Fruit fly (Drosophila melanogaster) whole organism, pupa: ENCODE measurements around the gene CG9497.
A peak's percentile ranks its signal among the peaks of the same experiment; 100 is the strongest.

Experiments used
- CG10348 ChIP-seq: fragments of 200-800 bp; sonication (Bioruptor generic); IDR thresholded peaks from 2 replicates; pipeline ENCODE4 v1.3.6; 2022; ENCODE audit warnings: missing biosample characterization, missing genetic modification characterization
- CG12605 ChIP-seq: fragments of 200-800 bp; sonication (Bioruptor generic); IDR thresholded peaks from 2 replicates; pipeline ENCODE4 v1.3.6; 2022; ENCODE audit warnings: missing biosample characterization, missing genetic modification characterization
- CG13204 ChIP-seq: fragments of 200-800 bp; sonication (Bioruptor generic); optimal IDR thresholded peaks from 2 replicates; lab custom pipeline; 2018; ENCODE audit warnings: missing biosample characterization, mild to moderate bottlenecking, missing genetic modification characterization, moderate library complexity
- CG14655 ChIP-seq: fragments of 200-800 bp; sonication (Bioruptor generic); optimal IDR thresholded peaks from 3 replicates; lab custom pipeline; 2017; ENCODE audit warnings: mild to moderate bottlenecking, missing biosample characterization, missing genetic modification reagents, missing genetic modification characterization
- CG15710 ChIP-seq: fragments of 200-800 bp; sonication (Bioruptor generic); optimal IDR thresholded peaks from 2 replicates; lab custom pipeline; 2018; ENCODE audit warnings: missing biosample characterization, mild to moderate bottlenecking, missing genetic modification characterization, moderate library complexity
- CG17806 ChIP-seq: fragments of 200-800 bp; sonication (Bioruptor generic); optimal IDR thresholded peaks from 2 replicates; lab custom pipeline; 2018; ENCODE audit warnings: missing biosample characterization, mild to moderate bottlenecking, missing genetic modification characterization, moderate library complexity
- CG32121 ChIP-seq: fragments of 200-800 bp; sonication (Bioruptor generic); IDR thresholded peaks from 2 replicates; pipeline ENCODE4 v1.3.6; 2022; ENCODE audit warnings: missing biosample characterization, missing genetic modification characterization
- CG34367 ChIP-seq: fragments of 200-800 bp; sonication (Bioruptor generic); optimal IDR thresholded peaks from 2 replicates; lab custom pipeline; 2018; ENCODE audit warnings: missing biosample characterization, mild to moderate bottlenecking, missing genetic modification characterization
- CG4496 ChIP-seq: fragments of 200-800 bp; sonication (Bioruptor generic); IDR thresholded peaks from 3 replicates; pipeline ENCODE4 v1.3.6; 2022; ENCODE audit warnings: missing biosample characterization, missing genetic modification characterization
- CG8159 ChIP-seq: fragments of 200-800 bp; sonication (Bioruptor generic); optimal IDR thresholded peaks from 3 replicates; lab custom pipeline; 2018; ENCODE audit warnings: missing biosample characterization, mild to moderate bottlenecking, missing genetic modification characterization, moderate library complexity
- CG8301 ChIP-seq: fragments of 200-800 bp; sonication (Bioruptor generic); optimal IDR thresholded peaks from 2 replicates; lab custom pipeline; 2018; ENCODE audit warnings: missing biosample characterization, mild to moderate bottlenecking, missing genetic modification characterization
- CG9948 ChIP-seq: fragments of 200-800 bp; sonication (Bioruptor generic); optimal IDR thresholded peaks from 2 replicates; lab custom pipeline; 2018; ENCODE audit warnings: missing biosample characterization, mild to moderate bottlenecking, missing genetic modification characterization, moderate library complexity
- D1 ChIP-seq: fragments of 200-800 bp; sonication (Bioruptor generic); optimal IDR thresholded peaks from 2 replicates; lab custom pipeline; 2018; ENCODE audit warnings: missing biosample characterization, mild to moderate bottlenecking, missing genetic modification characterization, moderate library complexity
- EcR ChIP-seq: fragments of 200-800 bp; sonication (Bioruptor generic); optimal IDR thresholded peaks from 3 replicates; lab custom pipeline; 2019; ENCODE audit warnings: missing biosample characterization, missing genetic modification characterization, mild to moderate bottlenecking, moderate library complexity, missing genetic modification reagents
- Ets98B ChIP-seq: fragments of 200-800 bp; sonication (Bioruptor generic); IDR thresholded peaks from 2 replicates; pipeline ENCODE4 v1.3.6; 2022; ENCODE audit warnings: missing biosample characterization, missing genetic modification characterization
- Pif1A ChIP-seq: fragments of 200-800 bp; sonication (Bioruptor generic); optimal IDR thresholded peaks from 3 replicates; lab custom pipeline; 2016; ENCODE audit warnings: missing biosample characterization, missing genetic modification characterization
- Pif1B ChIP-seq: fragments of 200-800 bp; sonication (Bioruptor generic); optimal IDR thresholded peaks from 3 replicates; lab custom pipeline; 2016; ENCODE audit warnings: missing biosample characterization, missing genetic modification characterization
- Snoo ChIP-seq: fragments of 200-800 bp; sonication (Bioruptor generic); optimal IDR thresholded peaks from 3 replicates; lab custom pipeline; 2017; ENCODE audit warnings: missing biosample characterization, mild to moderate bottlenecking, missing genetic modification characterization, inconsistent platforms
- fd96Ca ChIP-seq: fragments of 200-800 bp; sonication (Bioruptor generic); IDR thresholded peaks from 3 replicates; pipeline ENCODE4 v1.3.6; 2022; ENCODE audit warnings: missing biosample characterization, missing genetic modification characterization
- gl ChIP-seq: fragments of 200-800 bp; sonication (Bioruptor generic); optimal IDR thresholded peaks from 2 replicates; lab custom pipeline; 2018; ENCODE audit warnings: missing biosample characterization, mild to moderate bottlenecking, missing genetic modification characterization
- rn ChIP-seq: fragments of 200-800 bp; sonication (Bioruptor generic); IDR thresholded peaks from 2 replicates; pipeline ENCODE4 v1.3.6; 2022; ENCODE audit warnings: missing biosample characterization, missing genetic modification characterization

CG9497 gene

dm6 chr2L:6319068-6319467, 29.2 kb downstream of the CG9497 start:
- TF ChIP-seq CG32121 (GFP tag; lab: Robert Waterston, UW) (no peak), CG4496 (GFP tag; lab: Robert Waterston, UW) (no peak), Ets98B (GFP tag; lab: Robert Waterston, UW) (no peak), CG14655 (no peak), CG34367 (no peak), fd96Ca (GFP tag; lab: Robert Waterston, UW) (no peak), CG10348 (GFP tag; lab: Robert Waterston, UW) (no peak), Pif1B (GFP tag; lab: Kevin White, UChicago) (no peak), CG12605 (GFP tag; lab: Robert Waterston, UW) (no peak), CG13204 (GFP tag; lab: Kevin White, UChicago) (no peak), CG8301 (tag; lab: Kevin White, UChicago) (no peak), CG8159 (tag; lab: Kevin White, UChicago) (no peak), CG9948 (tag; lab: Kevin White, UChicago) (no peak), Snoo (tag; lab: Kevin White, UChicago) (no peak), gl (tag; lab: Kevin White, UChicago) (no peak), EcR (no peak), CG15710 (no peak), rn (no peak)

DNA sequence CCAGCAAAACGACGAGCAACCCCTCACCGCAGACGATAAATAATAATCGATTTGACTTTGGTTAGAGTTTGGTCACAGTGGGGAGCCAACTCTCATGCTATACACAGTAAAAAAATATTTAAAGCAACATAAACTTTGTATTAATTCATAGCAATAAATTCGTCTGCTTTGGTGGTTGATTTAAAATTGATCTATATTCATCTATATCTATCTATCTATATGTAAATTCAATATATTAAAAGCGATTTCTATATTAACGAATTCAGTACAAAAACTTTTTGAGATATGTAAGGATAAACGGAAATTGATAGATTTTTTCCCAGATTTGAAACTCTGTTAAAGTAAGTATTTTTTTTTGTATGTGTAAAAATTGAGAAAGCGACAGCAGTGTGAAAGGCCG, 38.3 kb downstream of the CG9497 start:
- TF ChIP-seq EcR (no peak), CG10348 (GFP tag; lab: Robert Waterston, UW) (no peak), CG14655 (no peak), CG17806 (tag; lab: Kevin White, UChicago) (no peak), CG32121 (GFP tag; lab: Robert Waterston, UW) (no peak), CG13204 (GFP tag; lab: Kevin White, UChicago) (no peak)

DNA sequence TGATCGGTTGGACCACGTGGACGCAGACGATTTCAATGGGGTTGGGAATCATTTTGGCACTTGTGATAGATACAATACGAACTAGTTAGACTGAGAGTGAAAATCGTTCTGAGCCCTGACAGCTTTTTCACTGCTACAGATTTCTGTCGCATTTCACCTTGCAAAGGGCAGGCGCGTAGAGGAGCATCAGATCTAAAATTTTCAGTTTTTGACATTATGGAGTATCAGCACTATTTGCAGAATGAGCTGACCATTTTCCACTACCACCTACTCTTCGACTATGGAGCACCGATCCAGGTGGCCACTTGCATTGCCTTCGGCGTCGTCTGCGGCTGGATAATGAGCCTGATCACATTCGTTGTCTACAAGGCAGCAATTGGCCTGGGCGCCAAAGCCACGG, 39.6 kb downstream of the CG9497 start, which contains the start of the genes CG43922 and CG13984:
Gene CG43922 (minus strand): TSS at position 101 of the 400 bp plus-strand sequence.
Gene CG13984 (plus strand): TSS at position 169 of the 400 bp plus-strand sequence.
- TF ChIP-seq CG10348 (GFP tag; lab: Robert Waterston, UW), result no peak
- no peak for TF ChIP-seq CG4496 (GFP tag; lab: Robert Waterston, UW)
- no peak for TF ChIP-seq CG34367
- no peak for TF ChIP-seq CG9948 (tag; lab: Kevin White, UChicago)
- no peak for TF ChIP-seq EcR
- no peak for TF ChIP-seq Snoo (tag; lab: Kevin White, UChicago)
- TF ChIP-seq CG12605 (GFP tag; lab: Robert Waterston, UW), result no peak
- no peak for TF ChIP-seq Pif1B (GFP tag; lab: Kevin White, UChicago)
- no peak for TF ChIP-seq fd96Ca (GFP tag; lab: Robert Waterston, UW)
- TF ChIP-seq CG14655, result no peak
- no peak for TF ChIP-seq CG8301 (tag; lab: Kevin White, UChicago)
- TF ChIP-seq Ets98B (GFP tag; lab: Robert Waterston, UW), result no peak
- no peak for TF ChIP-seq Pif1A (GFP tag; lab: Kevin White, UChicago)
- TF ChIP-seq CG17806 (tag; lab: Kevin White, UChicago), result no peak
- no peak for TF ChIP-seq CG32121 (GFP tag; lab: Robert Waterston, UW)
- TF ChIP-seq gl (tag; lab: Kevin White, UChicago), result no peak
- no peak for TF ChIP-seq CG15710
- TF ChIP-seq rn, result no peak
- TF ChIP-seq CG8159 (tag; lab: Kevin White, UChicago), result no peak

DNA sequence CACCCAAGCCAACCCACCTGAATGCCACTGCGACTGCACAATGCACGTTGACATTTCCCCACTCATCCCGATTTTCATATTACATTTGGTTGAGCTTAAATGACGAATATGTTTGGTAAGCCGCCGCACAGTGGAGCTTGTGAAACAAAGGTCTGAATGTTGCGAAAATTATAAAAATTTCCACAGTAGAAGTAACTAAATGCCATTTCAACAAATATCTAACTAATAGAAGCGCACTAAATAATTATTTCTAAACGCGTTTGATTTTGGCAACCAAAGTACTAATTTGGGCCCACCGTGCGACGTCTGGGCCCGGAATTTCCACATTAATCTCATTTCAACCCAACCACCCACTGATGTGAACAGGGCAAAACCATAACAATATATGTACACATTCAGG, 41.3 kb downstream of the CG9497 start:
- peak; percentile 60 for TF ChIP-seq CG8159 (tag; lab: Kevin White, UChicago)
- peak; percentile 20; the same call in 1 of the 3 replicates for TF ChIP-seq CG4496 (GFP tag; lab: Robert Waterston, UW)
- TF ChIP-seq CG32121 (GFP tag; lab: Robert Waterston, UW), result no peak
- TF ChIP-seq CG12605 (GFP tag; lab: Robert Waterston, UW), result 0 out of 2 replicates have a peak, but pooled peaks have one; percentile 24
- peak; percentile 34; the same call in 1 of the 2 replicates for TF ChIP-seq Ets98B (GFP tag; lab: Robert Waterston, UW)
- TF ChIP-seq EcR, result no peak
- TF ChIP-seq CG15710, result peak; percentile 33
- TF ChIP-seq CG9948 (tag; lab: Kevin White, UChicago), result peak; percentile 46
- TF ChIP-seq fd96Ca (GFP tag; lab: Robert Waterston, UW), result 0 out of 3 replicates have a peak, but pooled peaks have one; percentile 57
- TF ChIP-seq CG34367, result peak; percentile 31
- TF ChIP-seq CG10348 (GFP tag; lab: Robert Waterston, UW), result no peak
- no peak for TF ChIP-seq CG8301 (tag; lab: Kevin White, UChicago)
- no peak for TF ChIP-seq Snoo (tag; lab: Kevin White, UChicago)
- no peak for TF ChIP-seq CG13204 (GFP tag; lab: Kevin White, UChicago)
- TF ChIP-seq Pif1B (GFP tag; lab: Kevin White, UChicago), result peak; percentile 20
- TF ChIP-seq D1, result no peak
- TF ChIP-seq CG17806 (tag; lab: Kevin White, UChicago), result no peak
- no peak for TF ChIP-seq gl (tag; lab: Kevin White, UChicago)
- peak; percentile 34 for TF ChIP-seq CG14655
- TF ChIP-seq Pif1A (GFP tag; lab: Kevin White, UChicago), result peak; percentile 23
- TF ChIP-seq rn, result no peak

DNA sequence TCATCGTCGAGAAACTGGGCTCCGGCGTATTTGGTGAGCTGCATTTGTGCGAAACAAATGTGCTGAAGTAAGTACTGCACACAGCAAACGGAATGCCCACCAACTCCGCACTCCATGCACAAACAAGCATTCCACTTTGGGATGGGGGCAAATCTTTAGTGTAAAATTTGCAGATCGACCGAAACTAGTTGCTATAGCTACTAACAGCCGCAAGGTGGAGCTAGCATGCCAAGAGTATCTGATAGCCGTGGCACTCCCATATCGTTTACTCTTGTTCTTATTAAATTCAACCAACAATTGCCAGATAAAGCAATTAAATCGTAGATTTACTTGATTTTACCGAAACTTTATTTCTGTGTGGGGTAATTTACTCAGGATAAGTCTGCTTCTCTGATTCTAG, 46.6 kb downstream of the CG9497 start:
- no peak for TF ChIP-seq CG17806 (tag; lab: Kevin White, UChicago)
- no peak for TF ChIP-seq CG15710
- no peak for TF ChIP-seq CG12605 (GFP tag; lab: Robert Waterston, UW)
- no peak for TF ChIP-seq CG8159 (tag; lab: Kevin White, UChicago)
- no peak for TF ChIP-seq EcR
